Worm (Caenorhabditis elegans): ENCODE data around the gene Y15E3A.5.

Gene Y15E3A.5

ce11 chrX:15327238-15327637 is 13.1 kb upstream of the Y15E3A.5 start:
- no peak for TF ChIP-seq tra-4 (tag; optimal IDR thresholded peaks at IDR 0.05)
- no peak for TF ChIP-seq aly-1 (tag; optimal IDR thresholded peaks at IDR 0.05)
- no peak for TF ChIP-seq F13C5.2 (tag; optimal IDR thresholded peaks at IDR 0.05)
- TF ChIP-seq ceh-13 (GFP tag; optimal IDR thresholded peaks at IDR 0.05): no peak
- no peak for TF ChIP-seq hmbx-1 (tag; optimal IDR thresholded peaks at IDR 0.05)
- TF ChIP-seq ceh-36 (tag; optimal IDR thresholded peaks at IDR 0.05): no peak
- no peak for TF ChIP-seq sea-1 (GFP tag; conservative IDR thresholded peaks at IDR 0.05)
- no peak for TF ChIP-seq ama-1 (optimal IDR thresholded peaks at IDR 0.05)

- TF ChIP-seq tbx-11 (GFP tag; IDR thresholded peaks at IDR 0.05): no peak
- TF ChIP-seq F13C5.2 (tag; optimal IDR thresholded peaks at IDR 0.05): no peak
- no peak for TF ChIP-seq hmg-4 (GFP tag; optimal IDR thresholded peaks at IDR 0.05)
- no peak for TF ChIP-seq ceh-13 (GFP tag; optimal IDR thresholded peaks at IDR 0.05)
These were observed 12.0 kb upstream of the Y15E3A.5 start for ce11 chrX:15328343-15328742.

- TF ChIP-seq aly-1 (tag; optimal IDR thresholded peaks at IDR 0.05) (no peak), hnd-1 (tag; optimal IDR thresholded peaks at IDR 0.05) (no peak), scrt-1 (GFP tag; IDR thresholded peaks at IDR 0.05) (no peak), pes-1 (GFP tag; IDR thresholded peaks at IDR 0.05) (no peak), ama-1 (optimal IDR thresholded peaks at IDR 0.05) (no peak), hmg-4 (GFP tag; optimal IDR thresholded peaks at IDR 0.05) (no peak), ceh-36 (tag; optimal IDR thresholded peaks at IDR 0.05) (no peak), ceh-13 (GFP tag; optimal IDR thresholded peaks at IDR 0.05) (no peak), hmbx-1 (tag; optimal IDR thresholded peaks at IDR 0.05) (no peak)
These were observed 9.7 kb upstream of the Y15E3A.5 start, which contains the start of gene Y15E3A.4 for ce11 chrX:15330664-15331063. Gene Y15E3A.4 (plus strand): TSS chrX:15330964.

DNA sequence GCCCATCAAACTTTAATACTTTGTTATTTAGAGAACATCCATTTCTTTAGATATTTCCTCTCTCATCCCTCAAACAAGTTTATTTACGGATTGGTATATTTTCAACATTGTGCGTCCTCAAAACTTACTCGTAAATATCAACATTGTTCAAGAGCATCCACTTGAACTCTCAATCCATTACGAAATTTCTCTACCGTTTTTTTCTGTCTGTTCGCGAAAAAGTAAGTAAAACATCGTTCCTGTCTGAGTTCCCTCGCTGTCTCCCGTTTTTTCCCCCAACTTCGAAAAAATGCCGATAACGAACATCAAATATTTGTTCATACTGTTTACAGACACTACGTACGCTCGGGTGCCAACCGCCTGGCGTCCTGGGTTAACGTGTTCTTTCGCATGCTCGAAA is 5.5 kb upstream of the Y15E3A.5 start:
- no peak for TF ChIP-seq tbx-11 (GFP tag; IDR thresholded peaks at IDR 0.05)
- no peak for TF ChIP-seq tra-4 (tag; optimal IDR thresholded peaks at IDR 0.05)
- TF ChIP-seq hmg-4 (GFP tag; optimal IDR thresholded peaks at IDR 0.05): no peak
- TF ChIP-seq pes-1 (GFP tag; IDR thresholded peaks at IDR 0.05): no peak
- no peak for TF ChIP-seq F13C5.2 (tag; optimal IDR thresholded peaks at IDR 0.05)
- no peak for TF ChIP-seq hnd-1 (tag; optimal IDR thresholded peaks at IDR 0.05)
- no peak for TF ChIP-seq ceh-13 (GFP tag; optimal IDR thresholded peaks at IDR 0.05)
- TF ChIP-seq ama-1 (optimal IDR thresholded peaks at IDR 0.05): no peak
- no peak for TF ChIP-seq tbx-37 (GFP tag; conservative IDR thresholded peaks at IDR 0.05)
- TF ChIP-seq flt-1 (GFP tag; IDR thresholded peaks at IDR 0.05): no peak
- no peak for TF ChIP-seq scrt-1 (GFP tag; IDR thresholded peaks at IDR 0.05)

- TF ChIP-seq tbx-37 (GFP tag; conservative IDR thresholded peaks at IDR 0.05) (no peak), hmg-4 (GFP tag; optimal IDR thresholded peaks at IDR 0.05) (no peak), ceh-13 (GFP tag; optimal IDR thresholded peaks at IDR 0.05) (no peak), pes-1 (GFP tag; IDR thresholded peaks at IDR 0.05) (no peak), ceh-36 (tag; optimal IDR thresholded peaks at IDR 0.05) (no peak), tbx-11 (GFP tag; IDR thresholded peaks at IDR 0.05) (no peak), aly-1 (tag; optimal IDR thresholded peaks at IDR 0.05) (no peak), hnd-1 (tag; optimal IDR thresholded peaks at IDR 0.05) (no peak), ets-7 (tag; optimal IDR thresholded peaks at IDR 0.05) (no peak), B0310.2 (tag; optimal IDR thresholded peaks at IDR 0.05) (no peak), hmbx-1 (tag; optimal IDR thresholded peaks at IDR 0.05) (no peak), sea-1 (GFP tag; conservative IDR thresholded peaks at IDR 0.05) (no peak), F13C5.2 (tag; optimal IDR thresholded peaks at IDR 0.05) (no peak)
These were observed 4.7 kb upstream of the Y15E3A.5 start for ce11 chrX:15335636-15336035.

ce11 chrX:15336392-15336791 is 4.0 kb upstream of the Y15E3A.5 start:
- TF ChIP-seq flt-1 (GFP tag; IDR thresholded peaks at IDR 0.05) (no peak), aly-1 (tag; optimal IDR thresholded peaks at IDR 0.05) (no peak), pes-1 (GFP tag; IDR thresholded peaks at IDR 0.05) (no peak), ceh-36 (tag; optimal IDR thresholded peaks at IDR 0.05) (no peak), hmbx-1 (tag; optimal IDR thresholded peaks at IDR 0.05) (no peak), tbx-37 (GFP tag; conservative IDR thresholded peaks at IDR 0.05) (no peak), tra-4 (tag; optimal IDR thresholded peaks at IDR 0.05) (no peak), hnd-1 (tag; optimal IDR thresholded peaks at IDR 0.05) (no peak), ets-7 (tag; optimal IDR thresholded peaks at IDR 0.05) (no peak), scrt-1 (GFP tag; IDR thresholded peaks at IDR 0.05) (no peak), F13C5.2 (tag; optimal IDR thresholded peaks at IDR 0.05) (no peak), ama-1 (optimal IDR thresholded peaks at IDR 0.05) (no peak), B0310.2 (tag; optimal IDR thresholded peaks at IDR 0.05) (no peak), tbx-11 (GFP tag; IDR thresholded peaks at IDR 0.05) (no peak), sea-1 (GFP tag; conservative IDR thresholded peaks at IDR 0.05) (no peak), ceh-13 (GFP tag; optimal IDR thresholded peaks at IDR 0.05) (no peak), hmg-4 (GFP tag; optimal IDR thresholded peaks at IDR 0.05) (no peak)

DNA sequence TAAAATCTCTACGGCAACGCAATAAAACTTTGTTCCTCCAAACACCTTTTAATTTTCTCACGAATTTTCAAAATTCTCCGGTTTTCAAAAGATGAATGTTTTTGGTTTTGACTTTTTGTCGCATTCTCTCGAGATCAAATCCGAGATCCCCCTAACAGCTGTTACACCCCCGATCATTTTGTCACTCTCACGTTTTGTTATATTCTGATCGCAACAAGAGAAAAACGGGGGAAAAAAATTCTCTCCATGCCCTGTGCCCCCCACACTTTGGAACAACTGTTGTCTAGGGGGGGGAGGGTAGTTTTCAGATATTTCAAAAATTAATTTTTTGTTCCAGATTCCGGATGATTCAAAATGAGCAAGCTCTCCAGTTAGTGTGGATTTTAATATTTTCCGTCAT is 2.2 kb upstream of the Y15E3A.5 start:
- TF ChIP-seq hmbx-1 (tag; optimal IDR thresholded peaks at IDR 0.05) (no peak), sea-1 (GFP tag; conservative IDR thresholded peaks at IDR 0.05) (no peak), ceh-36 (tag; optimal IDR thresholded peaks at IDR 0.05) (no peak), flt-1 (GFP tag; IDR thresholded peaks at IDR 0.05) (no peak), B0310.2 (tag; optimal IDR thresholded peaks at IDR 0.05) (no peak), F13C5.2 (tag; optimal IDR thresholded peaks at IDR 0.05) (no peak), ama-1 (optimal IDR thresholded peaks at IDR 0.05) (no peak), tra-4 (tag; optimal IDR thresholded peaks at IDR 0.05) (no peak), tbx-37 (GFP tag; conservative IDR thresholded peaks at IDR 0.05) (no peak)

DNA sequence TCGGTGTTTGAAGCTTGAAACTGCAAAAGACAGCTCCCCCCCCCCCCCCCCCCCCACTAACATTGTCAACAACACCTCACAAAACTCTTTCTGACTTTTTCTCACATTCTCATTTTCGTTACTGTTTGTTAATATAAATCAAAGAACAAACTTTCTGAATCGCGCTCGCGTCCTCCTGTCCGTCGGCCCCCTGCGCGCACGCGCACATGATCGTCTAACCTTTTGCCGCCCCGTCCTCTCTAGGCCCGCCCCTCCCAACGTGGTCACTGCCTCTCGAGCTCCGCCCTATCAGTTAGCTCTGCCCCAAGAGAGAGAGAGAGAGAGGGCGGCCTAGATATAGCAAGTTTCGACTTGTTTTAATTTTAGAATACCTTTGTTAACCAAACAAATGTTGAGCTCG is 385 bp downstream of the Y15E3A.5 start:
- TF ChIP-seq hmg-4 (GFP tag; optimal IDR thresholded peaks at IDR 0.05) (peak; percentile 21), tra-4 (tag; optimal IDR thresholded peaks at IDR 0.05) (no peak)
